Worm (Caenorhabditis elegans) whole organism, early embryonic: Measurements from ENCODE around the gene K09B11.4.
"Not testable (repeated sequence)": the region's sequence is repeated elsewhere in the genome, so short reads cannot be mapped to it uniquely, and the experiment has no call there.

Source experiments
- B0310.2 ChIP-seq: sonication (generic microtip); optimal IDR thresholded peaks from 2 replicates; lab custom pipeline; 2016; ENCODE audit warnings: mild to moderate bottlenecking, missing genetic modification characterization, missing compliant biosample characterization
- F13C5.2 ChIP-seq: sonication (generic microtip); optimal IDR thresholded peaks from 2 replicates; lab custom pipeline; 2017; ENCODE audit warnings: mild to moderate bottlenecking, missing genetic modification characterization, inconsistent platforms, missing compliant biosample characterization
- aly-1 ChIP-seq: sonication (generic microtip); optimal IDR thresholded peaks from 2 replicates; lab custom pipeline; 2016; ENCODE audit warnings: missing genetic modification characterization, missing compliant biosample characterization
- ama-1 ChIP-seq: fragments of 150-350 bp; optimal IDR thresholded peaks from 2 replicates; lab custom pipeline; 2014
- ceh-13 ChIP-seq: fragments of 200-800 bp; sonication (Bioruptor generic); optimal IDR thresholded peaks from 2 replicates; lab custom pipeline; 2018; ENCODE audit warnings: mild to moderate bottlenecking, missing genetic modification characterization, missing compliant biosample characterization
- ceh-36 ChIP-seq: sonication (generic microtip); optimal IDR thresholded peaks from 2 replicates; lab custom pipeline; 2016; ENCODE audit warnings: missing genetic modification characterization, inconsistent platforms, missing compliant biosample characterization
- ets-7 ChIP-seq: sonication (generic microtip); optimal IDR thresholded peaks from 2 replicates; lab custom pipeline; 2016; ENCODE audit warnings: missing genotype, missing genetic modification characterization, missing compliant biosample characterization
- flt-1 ChIP-seq: fragments of 200-800 bp; sonication (Bioruptor generic); IDR thresholded peaks from 2 replicates; pipeline ENCODE4 v1.3.6; 2022; ENCODE audit warnings: missing genetic modification characterization, missing compliant biosample characterization
- hmbx-1 ChIP-seq: sonication (generic microtip); optimal IDR thresholded peaks from 2 replicates; lab custom pipeline; 2016; ENCODE audit warnings: mild to moderate bottlenecking, missing genetic modification characterization, missing compliant biosample characterization
- hmg-4 ChIP-seq: fragments of 200-800 bp; sonication (Bioruptor generic); optimal IDR thresholded peaks from 2 replicates; lab custom pipeline; 2018; ENCODE audit warnings: mild to moderate bottlenecking, missing genetic modification characterization, missing compliant biosample characterization
- hnd-1 ChIP-seq: sonication (generic microtip); optimal IDR thresholded peaks from 2 replicates; lab custom pipeline; 2016; ENCODE audit warnings: missing genetic modification characterization, missing compliant biosample characterization
- pes-1 ChIP-seq: fragments of 200-800 bp; sonication (Bioruptor generic); IDR thresholded peaks from 2 replicates; pipeline ENCODE4 v1.3.6; 2022; ENCODE audit warnings: missing genetic modification reagents, missing genetic modification characterization, missing compliant biosample characterization
- scrt-1 ChIP-seq: fragments of 200-800 bp; sonication (Bioruptor generic); IDR thresholded peaks from 2 replicates; pipeline ENCODE4 v1.3.6; 2022; ENCODE audit warnings: missing genetic modification characterization, missing compliant biosample characterization
- sea-1 ChIP-seq: fragments of 200-800 bp; sonication (Bioruptor generic); conservative IDR thresholded peaks from 2 replicates; pipeline ENCODE4 v1.3.6; 2022; ENCODE audit warnings: missing genetic modification characterization, missing compliant biosample characterization
- tbx-11 ChIP-seq: fragments of 200-800 bp; sonication (Bioruptor generic); IDR thresholded peaks from 2 replicates; pipeline ENCODE4 v1.3.6; 2022; ENCODE audit warnings: missing genetic modification characterization, missing compliant biosample characterization
- tbx-37 ChIP-seq: fragments of 200-800 bp; sonication (Bioruptor generic); conservative IDR thresholded peaks from 2 replicates; pipeline ENCODE4 v1.3.6; 2022; ENCODE audit warnings: missing genetic modification reagents, missing genetic modification characterization, missing compliant biosample characterization
- tra-4 ChIP-seq: sonication (generic microtip); optimal IDR thresholded peaks from 2 replicates; lab custom pipeline; 2017; ENCODE audit warnings: missing genetic modification characterization, missing compliant biosample characterization

K09B11.4 gene

ce11 chrIV:13433904-13434303 is 4.6 kb downstream of the K09B11.4 start, which contains the start of gene K09B11.5:
Gene K09B11.5 (minus strand): TSS chrIV:13434004.
- not testable (repeated sequence) for TF ChIP-seq sea-1 (GFP tag; lab: Robert Waterston, UW); aly-1 (tag; lab: Kevin White, UChicago); B0310.2

ce11 chrIV:13443543-13443942 is 14.2 kb downstream of the K09B11.4 start:
- 0 out of 2 replicates have a peak, but pooled peaks have one; percentile 35 for TF ChIP-seq pes-1 (GFP tag; lab: Robert Waterston, UW)

ce11 chrIV:13445275-13445674 is 15.9 kb downstream of the K09B11.4 start, which contains the start of gene mam-3:
Gene mam-3 (minus strand): TSS chrIV:13445375.
- TF ChIP-seq hmg-4 (GFP tag; lab: Kevin White, UChicago) (no peak), pes-1 (GFP tag; lab: Robert Waterston, UW) (no peak), tbx-11 (GFP tag; lab: Robert Waterston, UW) (no peak), F13C5.2 (tag; lab: Kevin White, UChicago) (no peak), ceh-36 (tag; lab: Kevin White, UChicago) (no peak), hmbx-1 (tag; lab: Kevin White, UChicago) (no peak), B0310.2 (no peak), hnd-1 (tag; lab: Kevin White, UChicago) (no peak), scrt-1 (GFP tag; lab: Robert Waterston, UW) (no peak), aly-1 (tag; lab: Kevin White, UChicago) (no peak), ama-1 (lab: Kevin White, UChicago) (no peak), tbx-37 (no peak), ceh-13 (GFP tag; lab: Kevin White, UChicago) (no peak), flt-1 (GFP tag; lab: Robert Waterston, UW) (no peak), tra-4 (no peak), sea-1 (GFP tag; lab: Robert Waterston, UW) (no peak), ets-7 (tag; lab: Kevin White, UChicago) (no peak)

ce11 chrIV:13450740-13451139 is 21.4 kb downstream of the K09B11.4 start:
- TF ChIP-seq pes-1 (GFP tag; lab: Robert Waterston, UW) (0 out of 2 replicates have a peak, but pooled peaks have one; percentile 11), ama-1 (lab: Kevin White, UChicago) (no peak)

ce11 chrIV:13453509-13453908 is 24.2 kb downstream of the K09B11.4 start:
- no peak for TF ChIP-seq hmg-4 (GFP tag; lab: Kevin White, UChicago)
- no peak for TF ChIP-seq pes-1 (GFP tag; lab: Robert Waterston, UW)
- no peak for TF ChIP-seq tbx-11 (GFP tag; lab: Robert Waterston, UW)
- TF ChIP-seq sea-1 (GFP tag; lab: Robert Waterston, UW) = no peak
- TF ChIP-seq ceh-36 (tag; lab: Kevin White, UChicago) = no peak
- TF ChIP-seq B0310.2 = no peak
- TF ChIP-seq tra-4 = no peak
- TF ChIP-seq tbx-37 = no peak
- TF ChIP-seq ceh-13 (GFP tag; lab: Kevin White, UChicago) = no peak
- TF ChIP-seq hnd-1 (tag; lab: Kevin White, UChicago) = no peak
- TF ChIP-seq F13C5.2 (tag; lab: Kevin White, UChicago) = no peak
- no peak for TF ChIP-seq flt-1 (GFP tag; lab: Robert Waterston, UW)
- TF ChIP-seq aly-1 (tag; lab: Kevin White, UChicago) = no peak
- TF ChIP-seq scrt-1 (GFP tag; lab: Robert Waterston, UW) = no peak
- TF ChIP-seq ets-7 (tag; lab: Kevin White, UChicago) = no peak
- no peak for TF ChIP-seq hmbx-1 (tag; lab: Kevin White, UChicago)
- TF ChIP-seq ama-1 (lab: Kevin White, UChicago) = no peak

- TF ChIP-seq ama-1 (lab: Kevin White, UChicago) = no peak
- TF ChIP-seq tbx-37 = no peak
- TF ChIP-seq hmg-4 (GFP tag; lab: Kevin White, UChicago) = no peak
- TF ChIP-seq tra-4 = no peak
- no peak for TF ChIP-seq F13C5.2 (tag; lab: Kevin White, UChicago)
- TF ChIP-seq ceh-36 (tag; lab: Kevin White, UChicago) = no peak
- TF ChIP-seq tbx-11 (GFP tag; lab: Robert Waterston, UW) = no peak
- TF ChIP-seq aly-1 (tag; lab: Kevin White, UChicago) = no peak
- no peak for TF ChIP-seq flt-1 (GFP tag; lab: Robert Waterston, UW)
- no peak for TF ChIP-seq ceh-13 (GFP tag; lab: Kevin White, UChicago)
- no peak for TF ChIP-seq pes-1 (GFP tag; lab: Robert Waterston, UW)
- TF ChIP-seq scrt-1 (GFP tag; lab: Robert Waterston, UW) = no peak
- TF ChIP-seq ets-7 (tag; lab: Kevin White, UChicago) = no peak
- no peak for TF ChIP-seq hmbx-1 (tag; lab: Kevin White, UChicago)
Observed at ce11 chrIV:13454698-13455097, 25.4 kb downstream of the K09B11.4 start, which contains the start of gene uso-1. Gene uso-1 (minus strand): TSS chrIV:13454798.

ce11 chrIV:13455200-13455599 is 25.9 kb downstream of the K09B11.4 start, which contains the start of gene Y38H8A.7:
Gene Y38H8A.7 (plus strand): TSS chrIV:13455500.
- TF ChIP-seq tra-4; flt-1 (GFP tag; lab: Robert Waterston, UW); ets-7 (tag; lab: Kevin White, UChicago): not testable (repeated sequence)

ce11 chrIV:13456893-13457292 is 27.6 kb downstream of the K09B11.4 start:
- TF ChIP-seq F13C5.2 (tag; lab: Kevin White, UChicago) = no peak
- no peak for TF ChIP-seq ama-1 (lab: Kevin White, UChicago)
- TF ChIP-seq B0310.2 = no peak
- no peak for TF ChIP-seq aly-1 (tag; lab: Kevin White, UChicago)
- no peak for TF ChIP-seq tbx-11 (GFP tag; lab: Robert Waterston, UW)
- TF ChIP-seq hmg-4 (GFP tag; lab: Kevin White, UChicago) = no peak
- no peak for TF ChIP-seq pes-1 (GFP tag; lab: Robert Waterston, UW)
- no peak for TF ChIP-seq ets-7 (tag; lab: Kevin White, UChicago)
- no peak for TF ChIP-seq hmbx-1 (tag; lab: Kevin White, UChicago)
